Fruit fly (Drosophila melanogaster) whole organism, embryonic: ENCODE measurements around the gene Uck.

Experiments
- Adf1 ChIP-seq: fragments of 200-800 bp; sonication (Bioruptor generic); IDR thresholded peaks from 2 replicates; pipeline ENCODE4 v1.3.6; 2022; ENCODE audit warnings: missing biosample characterization, missing genetic modification characterization
- Aef1 ChIP-seq: fragments of 200-800 bp; sonication (Bioruptor generic); IDR thresholded peaks from 3 replicates; pipeline ENCODE4 v1.3.6; 2022; ENCODE audit warnings: missing biosample characterization, missing genetic modification characterization
- Atf-2 ChIP-seq: fragments of 200-800 bp; sonication (Bioruptor generic); optimal IDR thresholded peaks from 2 replicates; lab custom pipeline; 2016; ENCODE audit warnings: missing biosample characterization, missing genetic modification characterization
- Awh ChIP-seq: fragments of 200-800 bp; sonication (Bioruptor generic); IDR thresholded peaks from 2 replicates; pipeline ENCODE4, ENCODE4 v1.3.6; 2022; ENCODE audit warnings: missing biosample characterization, missing genetic modification characterization
- Bgb ChIP-seq: fragments of 200-800 bp; sonication (Bioruptor generic); IDR thresholded peaks from 2 replicates; pipeline ENCODE4 v1.3.6; 2022; ENCODE audit warnings: missing biosample characterization, missing genetic modification characterization; ENCODE audit not compliant: partially characterized antibody
- CG10462 ChIP-seq: fragments of 200-800 bp; sonication (Bioruptor generic); optimal IDR thresholded peaks from 2 replicates; lab custom pipeline; 2016; ENCODE audit warnings: missing biosample characterization, missing genetic modification characterization
- CG12391 ChIP-seq: fragments of 200-800 bp; sonication (Bioruptor generic); optimal IDR thresholded peaks from 3 replicates; lab custom pipeline; 2018; ENCODE audit warnings: missing biosample characterization, mild to moderate bottlenecking, missing genetic modification characterization, moderate library complexity
- CG15601 ChIP-seq: fragments of 200-800 bp; sonication (Bioruptor generic); optimal IDR thresholded peaks from 3 replicates; lab custom pipeline; 2019; ENCODE audit warnings: missing biosample characterization, mild to moderate bottlenecking, missing genetic modification characterization, moderate library complexity
- CG2129 ChIP-seq: fragments of 200-800 bp; sonication (Bioruptor generic); IDR thresholded peaks from 2 replicates; pipeline ENCODE4 v1.3.6; 2022; ENCODE audit warnings: missing biosample characterization, missing genetic modification characterization; ENCODE audit not compliant: partially characterized antibody
- CG32767 ChIP-seq: fragments of 200-800 bp; sonication (Bioruptor generic); IDR thresholded peaks from 2 replicates; pipeline ENCODE4 v1.3.6; 2022; ENCODE audit warnings: missing biosample characterization, missing genetic modification characterization
- CG3726 ChIP-seq: fragments of 200-800 bp; sonication (Bioruptor generic); IDR thresholded peaks from 3 replicates; pipeline ENCODE4, ENCODE4 v1.3.6; 2022; ENCODE audit warnings: missing biosample characterization, missing genetic modification characterization
- CG3838 ChIP-seq: fragments of 200-800 bp; sonication (Bioruptor generic); optimal IDR thresholded peaks from 3 replicates; lab custom pipeline; 2016; ENCODE audit warnings: missing biosample characterization, missing genetic modification characterization
- CG4328 ChIP-seq: fragments of 200-800 bp; sonication (Bioruptor generic); optimal IDR thresholded peaks from 3 replicates; lab custom pipeline; 2017; ENCODE audit warnings: missing biosample characterization, missing genetic modification reagents, missing genetic modification characterization
- CG5953 ChIP-seq: fragments of 200-800 bp; sonication (Bioruptor generic); IDR thresholded peaks from 2 replicates; pipeline ENCODE4 v1.3.6; 2022; ENCODE audit warnings: missing biosample characterization, missing genetic modification characterization
- CG6654 ChIP-seq: fragments of 200-800 bp; sonication (Bioruptor generic); optimal IDR thresholded peaks from 2 replicates; lab custom pipeline; 2017; ENCODE audit warnings: missing biosample characterization, mild to moderate bottlenecking, missing genetic modification characterization
- CG6765 ChIP-seq: fragments of 200-800 bp; sonication (Bioruptor generic); optimal IDR thresholded peaks from 3 replicates; lab custom pipeline; 2017; ENCODE audit warnings: missing biosample characterization, mild to moderate bottlenecking, missing genetic modification characterization
- CG6813 ChIP-seq: fragments of 200-800 bp; sonication (Bioruptor generic); optimal IDR thresholded peaks from 2 replicates; lab custom pipeline; 2017; ENCODE audit warnings: missing biosample characterization, missing genetic modification characterization, mild to moderate bottlenecking, moderate library complexity, missing genetic modification reagents
- CG8281 ChIP-seq: fragments of 200-800 bp; sonication (Bioruptor generic); optimal IDR thresholded peaks from 2 replicates; lab custom pipeline; 2018; ENCODE audit warnings: missing biosample characterization, mild to moderate bottlenecking, missing genetic modification characterization, moderate library complexity
- CG8388 ChIP-seq: fragments of 200-800 bp; sonication (Bioruptor generic); optimal IDR thresholded peaks from 2 replicates; lab custom pipeline; 2019; ENCODE audit warnings: missing biosample characterization, mild to moderate bottlenecking, missing genetic modification characterization, moderate library complexity
- CG8478 ChIP-seq: fragments of >200 bp; optimal IDR thresholded peaks from 2 replicates; lab custom pipeline; 2018
- CG8765 ChIP-seq: fragments of 200-800 bp; sonication (Bioruptor generic); IDR thresholded peaks from 2 replicates; pipeline ENCODE4 v1.3.6; 2022; ENCODE audit warnings: missing biosample characterization, missing genetic modification characterization
- CG9797 ChIP-seq: fragments of 200-800 bp; sonication (Bioruptor generic); optimal IDR thresholded peaks from 3 replicates; lab custom pipeline; 2018; ENCODE audit warnings: missing biosample characterization, mild to moderate bottlenecking, missing genetic modification characterization
- Elba2 ChIP-seq: fragments of 200-800 bp; sonication (Bioruptor generic); optimal IDR thresholded peaks from 3 replicates; lab custom pipeline; 2016; ENCODE audit warnings: missing biosample characterization, missing genetic modification characterization
- Ets65A ChIP-seq: fragments of 200-800 bp; sonication (Bioruptor generic); peaks from one replicate; lab custom pipeline; 2016; ENCODE audit warnings: missing biosample characterization, missing genetic modification characterization
- Gsc ChIP-seq: fragments of 200-800 bp; sonication (Bioruptor generic); IDR thresholded peaks from 2 replicates; pipeline ENCODE4 v1.3.6; 2022; ENCODE audit warnings: missing biosample characterization, missing genetic modification characterization
- Lhr ChIP-seq: fragments of 200-800 bp; sonication (Bioruptor generic); optimal IDR thresholded peaks from 3 replicates; lab custom pipeline; 2017; ENCODE audit warnings: mild to moderate bottlenecking, missing biosample characterization, missing genetic modification reagents, missing genetic modification characterization
- MTF-1 ChIP-seq: fragments of 200-800 bp; sonication (Bioruptor generic); optimal IDR thresholded peaks from 2 replicates; lab custom pipeline; 2018; ENCODE audit warnings: missing biosample characterization, mild to moderate bottlenecking, missing genetic modification characterization, borderline replicate concordance
- Mad ChIP-seq: fragments of 200-800 bp; sonication (Bioruptor generic); optimal IDR thresholded peaks from 2 replicates; lab custom pipeline; 2016; ENCODE audit warnings: missing biosample characterization, missing genetic modification characterization
- Meics ChIP-seq: fragments of 200-800 bp; sonication (Bioruptor generic); optimal IDR thresholded peaks from 2 replicates; lab custom pipeline; 2017; ENCODE audit warnings: missing biosample characterization, mild to moderate bottlenecking, missing genetic modification characterization
- Spps ChIP-seq: fragments of 200-800 bp; sonication (Bioruptor generic); optimal IDR thresholded peaks from 2 replicates; lab custom pipeline; 2018; ENCODE audit warnings: missing biosample characterization, mild to moderate bottlenecking, missing genetic modification characterization
- TFAM ChIP-seq: fragments of 200-800 bp; sonication (Bioruptor generic); optimal IDR thresholded peaks from 2 replicates; lab custom pipeline; 2017; ENCODE audit warnings: missing biosample characterization, missing genetic modification characterization, inconsistent platforms
- Usf ChIP-seq: fragments of 200-800 bp; sonication (Bioruptor generic); optimal IDR thresholded peaks from 2 replicates; lab custom pipeline; 2017; ENCODE audit warnings: missing genotype, missing biosample characterization, missing genetic modification characterization
- al ChIP-seq: fragments of 200-800 bp; sonication (Bioruptor generic); IDR thresholded peaks from 2 replicates; pipeline ENCODE4 v1.3.6; 2022; ENCODE audit warnings: missing biosample characterization, missing genetic modification characterization
- btn ChIP-seq: fragments of 200-800 bp; sonication (Bioruptor generic); optimal IDR thresholded peaks from 2 replicates; lab custom pipeline; 2016; ENCODE audit warnings: missing biosample characterization, missing genetic modification characterization
- cas ChIP-seq: fragments of 200-800 bp; sonication (Bioruptor generic); IDR thresholded peaks from 2 replicates; pipeline ENCODE4 v1.3.6; 2022; ENCODE audit warnings: missing biosample characterization, missing genetic modification characterization
- caup ChIP-seq: fragments of 200-800 bp; sonication (Bioruptor generic); optimal IDR thresholded peaks from 3 replicates; lab custom pipeline; 2017; ENCODE audit warnings: missing biosample characterization, mild to moderate bottlenecking, missing genetic modification characterization, moderate library complexity; ENCODE audit not compliant: severe bottlenecking
- danr ChIP-seq: fragments of 200-800 bp; sonication (Bioruptor generic); IDR thresholded peaks from 2 replicates; pipeline ENCODE4 v1.3.6; 2022; ENCODE audit warnings: missing biosample characterization, missing genetic modification characterization
- fd102C ChIP-seq: fragments of 200-800 bp; sonication (Bioruptor generic); optimal IDR thresholded peaks from 2 replicates; lab custom pipeline; 2018; ENCODE audit warnings: missing biosample characterization, mild to moderate bottlenecking, missing genetic modification characterization, moderate library complexity
- fd64A ChIP-seq: fragments of 200-800 bp; sonication (Bioruptor generic); optimal IDR thresholded peaks from 3 replicates; lab custom pipeline; 2018; ENCODE audit warnings: missing biosample characterization, mild to moderate bottlenecking, missing genetic modification characterization
- h ChIP-seq: fragments of >200 bp; optimal IDR thresholded peaks from 2 replicates; lab custom pipeline; 2017
- ken ChIP-seq: fragments of 200-800 bp; sonication (Bioruptor generic); IDR thresholded peaks from 3 replicates; pipeline ENCODE4 v1.3.6; 2022; ENCODE audit warnings: missing biosample characterization, missing genetic modification characterization
- knrl ChIP-seq: fragments of 200-800 bp; sonication (Bioruptor generic); IDR thresholded peaks from 3 replicates; pipeline ENCODE4 v1.3.6; 2022; ENCODE audit warnings: missing biosample characterization, missing genetic modification characterization; ENCODE audit not compliant: partially characterized antibody
- p53 ChIP-seq: fragments of 200-800 bp; sonication (Bioruptor generic); optimal IDR thresholded peaks from 2 replicates; lab custom pipeline; 2016; ENCODE audit warnings: missing biosample characterization, missing genetic modification characterization
- pho ChIP-seq: fragments of 200-800 bp; sonication (Bioruptor generic); optimal IDR thresholded peaks from 2 replicates; lab custom pipeline; 2016; ENCODE audit warnings: missing biosample characterization, missing genetic modification characterization
- pita ChIP-seq: fragments of 200-800 bp; sonication (Bioruptor generic); optimal IDR thresholded peaks from 2 replicates; lab custom pipeline; 2017; ENCODE audit warnings: missing biosample characterization, mild to moderate bottlenecking, missing genetic modification characterization
- seq ChIP-seq: fragments of 200-800 bp; sonication (Bioruptor generic); IDR thresholded peaks from 2 replicates; pipeline ENCODE4 v1.3.6; 2022; ENCODE audit warnings: missing biosample characterization, missing genetic modification characterization
- slbo ChIP-seq: fragments of 200-800 bp; sonication (Bioruptor generic); IDR thresholded peaks from 2 replicates; pipeline ENCODE4 v1.3.6; 2022; ENCODE audit warnings: missing biosample characterization, missing genetic modification characterization
- so ChIP-seq: fragments of 200-800 bp; sonication (Bioruptor generic); IDR thresholded peaks from 3 replicates; pipeline ENCODE4 v1.3.6; 2022; ENCODE audit warnings: missing biosample characterization, missing genetic modification characterization
- tio ChIP-seq: fragments of 200-800 bp; sonication (Bioruptor generic); optimal IDR thresholded peaks from 2 replicates; lab custom pipeline; 2017; ENCODE audit warnings: missing biosample characterization, missing genetic modification characterization, inconsistent platforms
- twi ChIP-seq: fragments of 200-800 bp; optimal IDR thresholded peaks from 2 replicates; lab custom pipeline; 2019; ENCODE audit warnings: missing biosample characterization, mild to moderate bottlenecking, missing genetic modification characterization, moderate library complexity
- unc-4 ChIP-seq: fragments of 200-800 bp; sonication (Bioruptor generic); IDR thresholded peaks from 2 replicates; pipeline ENCODE4 v1.3.6; 2022; ENCODE audit warnings: missing biosample characterization, missing genetic modification characterization; ENCODE audit not compliant: partially characterized antibody
- wdn ChIP-seq: fragments of 200-800 bp; sonication (Bioruptor generic); IDR thresholded peaks from 2 replicates; pipeline ENCODE4 v1.3.6; 2022; ENCODE audit warnings: missing biosample characterization, missing genetic modification characterization

Uck gene

DNA sequence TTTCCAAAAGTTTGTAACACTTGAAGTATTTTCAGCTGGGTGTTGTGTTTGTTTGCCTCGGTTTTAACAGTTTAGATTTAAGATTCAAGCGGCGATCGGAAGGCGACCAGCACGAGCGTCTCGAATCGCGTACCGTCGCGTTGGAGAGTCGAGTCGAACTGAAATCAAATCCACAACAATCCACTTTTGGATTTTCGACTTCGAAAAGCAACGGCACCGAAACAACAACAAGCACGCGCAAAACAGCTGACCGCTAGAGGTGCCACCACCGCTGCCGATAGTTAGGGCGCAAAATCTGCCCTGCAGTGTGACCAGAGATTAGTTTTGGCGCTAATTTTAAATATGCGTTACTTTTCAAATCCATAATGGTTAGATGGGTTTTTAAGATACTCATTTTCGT, 18.9 kb upstream of the Uck start, which contains the start of gene jar (continued):
- no peak for TF ChIP-seq p53 (GFP tag; lab: Kevin White, UChicago)
- TF ChIP-seq CG6813 (GFP tag; lab: Kevin White, UChicago), result peak; percentile 7
- peak; percentile 37 for TF ChIP-seq CG15601 (tag; lab: Kevin White, UChicago)
- TF ChIP-seq h (lab: Kevin White, UChicago), result no peak
- no peak for TF ChIP-seq CG6765 (GFP tag; lab: Kevin White, UChicago)
- TF ChIP-seq btn (GFP tag; lab: Kevin White, UChicago), result no peak
- no peak for TF ChIP-seq Elba2
- TF ChIP-seq fd64A (GFP tag; lab: Kevin White, UChicago), result peak; percentile 1
- no peak for TF ChIP-seq CG10462
- peak; percentile 44 for TF ChIP-seq caup
- TF ChIP-seq CG8478 (lab: Kevin White, UChicago), result no peak
- TF ChIP-seq slbo, result no peak
- no peak for TF ChIP-seq Mad
- peak; percentile 97 for TF ChIP-seq Bgb
- TF ChIP-seq Aef1 (GFP tag; lab: Robert Waterston, UW), result peak; percentile 86
- peak; percentile 93 for TF ChIP-seq unc-4 (GFP tag; lab: Robert Waterston, UW)
- TF ChIP-seq CG32767 (GFP tag; lab: Robert Waterston, UW), result no peak
- no peak for TF ChIP-seq CG6654 (GFP tag; lab: Kevin White, UChicago)
- peak; percentile 99 for TF ChIP-seq CG9797
- TF ChIP-seq CG8281 (tag; lab: Kevin White, UChicago), result no peak
- TF ChIP-seq CG5953 (GFP tag; lab: Robert Waterston, UW), result peak; percentile 66; the same call in 1 of the 2 replicates
- no peak for TF ChIP-seq pita (GFP tag; lab: Kevin White, UChicago)
- peak; percentile 79 for TF ChIP-seq Ets65A (GFP tag; lab: Kevin White, UChicago)
- TF ChIP-seq Lhr, result peak; percentile 66
- peak; percentile 51 for TF ChIP-seq MTF-1
- no peak for TF ChIP-seq danr
- peak; percentile 40; the same call in 1 of the 2 replicates for TF ChIP-seq Adf1 (GFP tag; lab: Robert Waterston, UW)
- TF ChIP-seq so, result peak; percentile 74; the same call in 2 of the 3 replicates
- no peak for TF ChIP-seq Gsc
- TF ChIP-seq CG4328 (GFP tag; lab: Kevin White, UChicago), result no peak
- TF ChIP-seq ken (GFP tag; lab: Robert Waterston, UW), result no peak
- TF ChIP-seq Spps (tag; lab: Kevin White, UChicago), result no peak
- peak; percentile 88 for TF ChIP-seq knrl (GFP tag; lab: Robert Waterston, UW)
- TF ChIP-seq fd102C (GFP tag; lab: Kevin White, UChicago), result peak; percentile 21
- no peak for TF ChIP-seq wdn (GFP tag; lab: Robert Waterston, UW)
- TF ChIP-seq seq (GFP tag; lab: Robert Waterston, UW), result peak; percentile 48; the same call in 1 of the 2 replicates
- peak; percentile 12 for TF ChIP-seq pho
- TF ChIP-seq CG2129 (GFP tag; lab: Robert Waterston, UW), result peak; percentile 70; the same call in 1 of the 2 replicates
- no peak for TF ChIP-seq CG3838 (GFP tag; lab: Kevin White, UChicago)
- TF ChIP-seq Atf-2 (GFP tag; lab: Kevin White, UChicago), result no peak
- no peak for TF ChIP-seq twi (tag; lab: Kevin White, UChicago)
- TF ChIP-seq tio (GFP tag; lab: Kevin White, UChicago), result no peak
- TF ChIP-seq CG8765 (GFP tag; lab: Robert Waterston, UW), result peak; percentile 40; the same call in 1 of the 2 replicates
- no peak for TF ChIP-seq TFAM (GFP tag; lab: Kevin White, UChicago)
- TF ChIP-seq CG8388 (GFP tag; lab: Kevin White, UChicago), result peak; percentile 26
- no peak for TF ChIP-seq Usf (GFP tag; lab: Kevin White, UChicago)
- no peak for TF ChIP-seq cas (GFP tag; lab: Robert Waterston, UW)
- TF ChIP-seq CG3726 (GFP tag; lab: Robert Waterston, UW), result no peak
- TF ChIP-seq al, result no peak
- peak; percentile 18 for TF ChIP-seq Meics (GFP tag; lab: Kevin White, UChicago)
- 0 out of 2 replicates have a peak, but pooled peaks have one; percentile 45 for TF ChIP-seq Awh (GFP tag; lab: Robert Waterston, UW)
- TF ChIP-seq CG12391 (tag; lab: Kevin White, UChicago), result peak; percentile 55
